Worm (Caenorhabditis elegans) whole organism, mixed stage, embryonic: ENCODE measurements around the gene M110.7.

Experiments
- bed-3 ChIP-seq: fragments of 200-800 bp; sonication (Bioruptor generic); optimal IDR thresholded peaks from 3 replicates; lab custom pipeline; 2018; ENCODE audit warnings: mild to moderate bottlenecking, missing genetic modification characterization, moderate library complexity, missing compliant biosample characterization
- blmp-1 ChIP-seq: fragments of 150-350 bp; optimal IDR thresholded peaks from 2 replicates; lab custom pipeline; 2014; ENCODE audit warnings: missing biosample characterization, missing genetic modification characterization
- ceh-43 ChIP-seq: fragments of 200-800 bp; sonication (Bioruptor generic); optimal IDR thresholded peaks from 2 replicates; lab custom pipeline; 2018; ENCODE audit warnings: mild to moderate bottlenecking, missing genetic modification characterization, moderate library complexity, missing compliant biosample characterization
- ceh-83 ChIP-seq: fragments of 200-800 bp; sonication (Bioruptor generic); optimal IDR thresholded peaks from 2 replicates; lab custom pipeline; 2018; ENCODE audit warnings: mild to moderate bottlenecking, missing genetic modification characterization, missing compliant biosample characterization
- ces-1 ChIP-seq: fragments of 150-350 bp; optimal IDR thresholded peaks from 2 replicates; lab custom pipeline; 2014; ENCODE audit warnings: missing biosample characterization, missing genetic modification reagents, missing genetic modification characterization
- cnd-1 ChIP-seq: fragments of 200-800 bp; sonication (Bioruptor generic); optimal IDR thresholded peaks from 2 replicates; lab custom pipeline; 2018; ENCODE audit warnings: mild to moderate bottlenecking, missing genetic modification characterization, missing compliant biosample characterization
- drap-1 ChIP-seq: fragments of 200-800 bp; sonication (Bioruptor generic); optimal IDR thresholded peaks from 3 replicates; lab custom pipeline; 2018; ENCODE audit warnings: mild to moderate bottlenecking, missing genetic modification characterization, missing compliant biosample characterization
- elt-1 ChIP-seq: sonication (generic microtip); optimal IDR thresholded peaks from 2 replicates; lab custom pipeline; 2017; ENCODE audit warnings: missing genetic modification characterization, mild to moderate bottlenecking, missing compliant biosample characterization, antibody characterized with exemption, moderate library complexity, borderline replicate concordance; ENCODE audit not compliant: insufficient read depth
- flh-1 ChIP-seq: fragments of 200-800 bp; sonication (Bioruptor generic); optimal IDR thresholded peaks from 2 replicates; lab custom pipeline; 2018; ENCODE audit warnings: mild to moderate bottlenecking, missing genetic modification characterization, moderate library complexity, missing compliant biosample characterization
- ham-2 ChIP-seq: fragments of 200-800 bp; sonication (Bioruptor generic); optimal IDR thresholded peaks from 2 replicates; lab custom pipeline; 2018; ENCODE audit warnings: mild to moderate bottlenecking, missing genetic modification characterization, missing compliant biosample characterization
- hlh-1 ChIP-seq: fragments of 150-350 bp; optimal IDR thresholded peaks from 2 replicates; lab custom pipeline; 2014; ENCODE audit warnings: missing biosample characterization, missing genetic modification reagents, missing genetic modification characterization
- lin-32 ChIP-seq: fragments of 200-800 bp; sonication (Bioruptor generic); optimal IDR thresholded peaks from 2 replicates; lab custom pipeline; 2018; ENCODE audit warnings: mild to moderate bottlenecking, missing genetic modification characterization, missing compliant biosample characterization
- lsy-2 ChIP-seq: fragments of 150-350 bp; optimal IDR thresholded peaks from 2 replicates; lab custom pipeline; 2014; ENCODE audit warnings: missing biosample characterization, missing genetic modification characterization
- mab-5 ChIP-seq: fragments of 150-350 bp; optimal IDR thresholded peaks from 2 replicates; lab custom pipeline; 2014; ENCODE audit warnings: missing biosample characterization, missing genetic modification characterization
- mep-1 ChIP-seq: fragments of 150-350 bp; optimal IDR thresholded peaks from 2 replicates; lab custom pipeline; 2017; ENCODE audit warnings: missing biosample characterization, missing genetic modification reagents, missing genetic modification characterization, inconsistent platforms
- mls-2 ChIP-seq: sonication (generic microtip); optimal IDR thresholded peaks from 2 replicates; lab custom pipeline; 2016; ENCODE audit warnings: mild to moderate bottlenecking, missing genetic modification characterization, moderate library complexity, missing compliant biosample characterization
- nhr-12 ChIP-seq: fragments of 150-350 bp; optimal IDR thresholded peaks from 2 replicates; lab custom pipeline; 2014; ENCODE audit warnings: missing biosample characterization, missing genetic modification characterization
- nhr-2 ChIP-seq: fragments of 150-350 bp; optimal IDR thresholded peaks from 2 replicates; lab custom pipeline; 2014; ENCODE audit warnings: missing biosample characterization, missing genetic modification characterization
- nhr-237 ChIP-seq: fragments of 150-350 bp; optimal IDR thresholded peaks from 2 replicates; lab custom pipeline; 2014; ENCODE audit warnings: missing biosample characterization, missing genetic modification characterization
- nhr-28 ChIP-seq: fragments of 150-350 bp; optimal IDR thresholded peaks from 2 replicates; lab custom pipeline; 2014; ENCODE audit warnings: missing biosample characterization, missing genetic modification characterization
- nhr-76 ChIP-seq: sonication (generic microtip); optimal IDR thresholded peaks from 2 replicates; lab custom pipeline; 2017; ENCODE audit warnings: missing biosample characterization, missing genetic modification characterization
- pha-4 ChIP-seq: fragments of 150-350 bp; optimal IDR thresholded peaks from 2 replicates; lab custom pipeline; 2018; ENCODE audit warnings: missing biosample characterization, missing genetic modification reagents, missing genetic modification characterization
- sem-2 ChIP-seq: fragments of 200-800 bp; sonication (Bioruptor generic); optimal IDR thresholded peaks from 2 replicates; lab custom pipeline; 2018; ENCODE audit warnings: mild to moderate bottlenecking, missing genetic modification characterization, missing compliant biosample characterization
- snpc-4 ChIP-seq: fragments of 150-350 bp; optimal IDR thresholded peaks from 2 replicates; lab custom pipeline; 2014; ENCODE audit warnings: missing biosample characterization, missing genetic modification characterization
- sptf-1 ChIP-seq: sonication (generic microtip); optimal IDR thresholded peaks from 2 replicates; lab custom pipeline; 2017; ENCODE audit warnings: mild to moderate bottlenecking, missing genetic modification characterization, moderate library complexity, missing compliant biosample characterization
- tbx-8 ChIP-seq: fragments of 200-800 bp; sonication (Bioruptor generic); optimal IDR thresholded peaks from 2 replicates; lab custom pipeline; 2018; ENCODE audit warnings: mild to moderate bottlenecking, missing genetic modification characterization, moderate library complexity, missing compliant biosample characterization
- unc-120 ChIP-seq: sonication (generic microtip); optimal IDR thresholded peaks from 2 replicates; lab custom pipeline; 2017; ENCODE audit warnings: missing genetic modification characterization, missing compliant biosample characterization; ENCODE audit not compliant: poor library complexity, severe bottlenecking
- unc-39 ChIP-seq: fragments of 150-350 bp; optimal IDR thresholded peaks from 2 replicates; lab custom pipeline; 2014; ENCODE audit warnings: missing biosample characterization, missing genetic modification characterization
- unc-62 ChIP-seq: fragments of 150-350 bp; optimal IDR thresholded peaks from 2 replicates; lab custom pipeline; 2014; ENCODE audit warnings: missing biosample characterization, missing genetic modification reagents, missing genetic modification characterization
- zip-8 ChIP-seq: fragments of 150-350 bp; optimal IDR thresholded peaks from 2 replicates; lab custom pipeline; 2014; ENCODE audit warnings: missing biosample characterization, missing genetic modification characterization
- ztf-11 ChIP-seq: fragments of 150-350 bp; optimal IDR thresholded peaks from 2 replicates; lab custom pipeline; 2014; ENCODE audit warnings: missing biosample characterization, missing genetic modification characterization

M110.7 gene

DNA sequence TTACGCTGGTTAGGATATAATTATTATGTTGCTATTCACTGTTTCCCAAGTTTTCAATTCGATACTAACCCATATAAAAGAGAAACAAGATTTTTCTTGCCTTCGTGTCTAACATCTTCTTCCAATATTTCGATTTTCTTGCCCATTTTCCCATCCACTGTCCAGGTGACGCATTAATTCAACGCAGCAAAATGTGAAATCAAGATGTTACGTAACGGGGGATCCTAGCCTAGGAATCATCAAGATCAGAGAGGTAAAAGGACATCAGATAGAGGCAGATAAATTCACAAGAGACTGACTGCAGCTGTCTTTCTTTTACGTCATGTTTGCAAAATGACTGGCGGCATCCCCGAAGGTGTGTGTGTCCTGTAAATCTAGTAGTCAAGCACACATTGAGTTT, 8.0 kb upstream of the M110.7 start:
- TF ChIP-seq zip-8 (peak; percentile 60), ces-1 (GFP tag; lab: Kevin White, UChicago) (no peak), elt-1 (tag; lab: Kevin White, UChicago) (peak; percentile 36)

DNA sequence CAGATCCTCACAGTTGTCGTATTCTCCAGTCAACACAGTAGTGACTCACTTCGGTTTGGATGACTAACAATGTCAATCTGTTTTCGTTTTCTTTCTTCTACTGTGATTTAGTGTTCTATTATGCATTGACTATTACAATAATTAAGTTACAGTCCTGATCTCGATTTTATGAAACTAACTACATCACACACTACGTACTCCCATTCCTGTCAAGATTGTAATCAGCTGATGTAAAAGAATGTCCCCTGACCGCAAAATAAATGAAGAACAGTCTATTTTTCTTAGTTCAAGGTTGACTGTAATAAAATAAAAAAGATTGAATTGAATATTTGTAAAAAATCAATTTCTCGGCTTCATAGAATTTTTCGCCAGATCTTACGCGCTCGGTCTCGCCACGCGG, 7.2 kb upstream of the M110.7 start:
- no peak for TF ChIP-seq drap-1 (GFP tag; lab: Kevin White, UChicago)
- TF ChIP-seq nhr-12, result no peak
- no peak for TF ChIP-seq ztf-11 (tag; lab: Kevin White, UChicago)
- no peak for TF ChIP-seq blmp-1
- TF ChIP-seq mab-5, result no peak
- no peak for TF ChIP-seq ceh-83 (GFP tag; lab: Kevin White, UChicago)
- no peak for TF ChIP-seq zip-8
- TF ChIP-seq sem-2, result no peak
- no peak for TF ChIP-seq snpc-4 (tag; lab: Kevin White, UChicago)

DNA sequence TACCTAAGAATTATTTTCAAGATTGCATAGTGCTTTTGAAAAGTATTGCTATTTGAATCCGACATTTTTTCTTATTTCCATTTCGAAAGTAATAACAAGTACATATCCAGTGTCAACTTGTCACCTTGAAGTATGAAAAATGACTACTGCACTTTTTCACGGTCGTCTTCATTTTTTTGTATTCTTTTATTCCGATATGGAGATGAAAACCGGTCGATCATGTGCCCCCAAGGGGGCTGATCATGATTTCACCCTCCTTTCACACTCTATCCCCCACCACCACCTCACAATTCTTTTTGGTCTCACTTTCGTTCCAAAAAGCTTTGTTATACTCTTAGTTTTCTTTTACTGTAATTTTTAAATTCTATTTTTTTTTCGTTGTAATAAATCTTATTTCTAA, 6.7 kb upstream of the M110.7 start:
- no peak for TF ChIP-seq elt-1 (tag; lab: Kevin White, UChicago)
- no peak for TF ChIP-seq ztf-11 (tag; lab: Kevin White, UChicago)
- TF ChIP-seq snpc-4 (tag; lab: Kevin White, UChicago), result no peak

DNA sequence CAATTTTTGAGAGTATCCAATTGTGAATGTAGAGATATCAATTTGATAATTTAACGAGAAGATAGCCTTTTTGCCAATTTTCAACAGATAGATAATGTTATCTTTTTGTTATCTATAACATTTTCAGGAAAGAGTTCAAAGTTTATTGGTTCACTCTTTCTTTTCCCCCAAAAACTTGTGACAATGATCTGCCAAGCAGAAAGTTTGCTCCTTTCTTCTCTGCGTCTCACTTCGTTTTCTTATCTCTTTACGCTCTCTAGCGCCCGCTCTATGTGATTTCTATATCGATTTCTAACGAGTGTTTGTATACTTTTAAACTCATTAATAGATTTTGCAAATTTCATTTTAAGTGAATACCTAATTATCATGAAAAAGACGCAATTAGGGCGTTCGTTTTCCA, 6.1 kb upstream of the M110.7 start:
- TF ChIP-seq nhr-28 (tag; lab: Kevin White, UChicago), result no peak
- TF ChIP-seq nhr-76 (tag; lab: Kevin White, UChicago), result no peak
- no peak for TF ChIP-seq unc-120 (tag; lab: Kevin White, UChicago)
- TF ChIP-seq tbx-8, result no peak
- TF ChIP-seq sem-2, result no peak
- no peak for TF ChIP-seq nhr-237 (tag; lab: Kevin White, UChicago)
- TF ChIP-seq drap-1 (GFP tag; lab: Kevin White, UChicago), result no peak
- no peak for TF ChIP-seq elt-1 (tag; lab: Kevin White, UChicago)
- no peak for TF ChIP-seq ztf-11 (tag; lab: Kevin White, UChicago)
- no peak for TF ChIP-seq ham-2
- TF ChIP-seq ces-1 (GFP tag; lab: Kevin White, UChicago), result no peak
- no peak for TF ChIP-seq nhr-2 (tag; lab: Kevin White, UChicago)
- no peak for TF ChIP-seq snpc-4 (tag; lab: Kevin White, UChicago)
- no peak for TF ChIP-seq blmp-1
- no peak for TF ChIP-seq cnd-1 (tag; lab: Kevin White, UChicago)
- TF ChIP-seq mls-2 (tag; lab: Kevin White, UChicago), result no peak
- no peak for TF ChIP-seq ceh-43
- TF ChIP-seq, all 35 proteins: peak for 0

DNA sequence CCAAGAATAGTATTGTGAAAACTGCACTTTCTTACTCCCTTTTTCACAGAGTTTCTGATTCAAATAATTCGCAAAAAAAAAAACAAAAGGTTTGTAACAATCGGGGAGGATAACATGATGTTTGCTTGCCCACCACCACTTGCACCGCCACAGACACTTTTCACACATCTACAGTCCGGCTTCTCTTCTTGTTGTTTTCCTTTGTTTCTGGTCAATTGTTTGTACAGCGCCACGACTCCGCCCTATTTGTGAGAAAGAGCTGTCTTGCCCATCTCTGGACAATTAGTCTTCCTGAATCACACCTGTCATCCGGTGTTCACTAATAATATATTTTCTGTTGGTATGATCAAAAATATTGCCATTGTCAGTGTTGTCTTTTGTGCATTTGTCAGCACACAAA, 1.6 kb upstream of the M110.7 start, which contains the start of gene M110.9:
TSS of gene M110.9 (plus strand) at position 301 of the 400 bp plus-strand sequence.
- TF ChIP-seq lsy-2, result no peak
- no peak for TF ChIP-seq ceh-43
- TF ChIP-seq hlh-1 (tag; lab: Kevin White, UChicago), result no peak
- no peak for TF ChIP-seq lin-32 (GFP tag; lab: Kevin White, UChicago)
- TF ChIP-seq sem-2, result no peak
- TF ChIP-seq ces-1 (GFP tag; lab: Kevin White, UChicago), result no peak
- no peak for TF ChIP-seq unc-120 (tag; lab: Kevin White, UChicago)
- TF ChIP-seq elt-1 (tag; lab: Kevin White, UChicago), result no peak
- no peak for TF ChIP-seq unc-62 (GFP tag; lab: Kevin White, UChicago)
- no peak for TF ChIP-seq ztf-11 (tag; lab: Kevin White, UChicago)
- TF ChIP-seq flh-1 (GFP tag; lab: Kevin White, UChicago), result no peak
- TF ChIP-seq mab-5, result no peak
- TF ChIP-seq nhr-12, result no peak
- no peak for TF ChIP-seq tbx-8
- TF ChIP-seq unc-39 (tag; lab: Kevin White, UChicago), result no peak
- no peak for TF ChIP-seq mls-2 (tag; lab: Kevin White, UChicago)
- no peak for TF ChIP-seq mep-1 (tag; lab: Kevin White, UChicago)
- TF ChIP-seq drap-1 (GFP tag; lab: Kevin White, UChicago), result no peak
- no peak for TF ChIP-seq ham-2
- TF ChIP-seq, all 35 proteins: peak for 0

DNA sequence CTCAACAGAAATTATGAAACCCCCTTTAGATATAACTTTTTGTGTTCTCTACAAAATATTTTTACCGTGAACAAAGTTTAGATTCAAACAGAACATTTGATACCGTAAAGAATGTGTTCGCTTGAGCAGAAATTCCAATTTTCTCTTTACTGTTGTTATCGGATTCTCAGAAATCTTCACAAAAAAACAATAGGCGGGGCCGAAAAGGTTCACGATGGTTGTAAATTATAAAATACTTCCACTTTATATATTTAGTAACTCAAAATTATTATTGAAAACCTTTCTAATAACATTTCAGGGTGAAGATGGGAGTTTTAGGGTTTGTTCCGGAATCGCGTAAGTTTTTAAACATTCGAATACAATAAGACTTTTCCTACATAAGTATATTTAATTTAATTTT, 5.6 kb downstream of the M110.7 start, which contains the start of gene nlp-5:
TSS of gene nlp-5 (plus strand) at position 301 of the 400 bp plus-strand sequence.
- TF ChIP-seq nhr-12 (no peak), drap-1 (GFP tag; lab: Kevin White, UChicago) (no peak), lsy-2 (no peak), pha-4 (tag; lab: Kevin White, UChicago) (no peak), flh-1 (GFP tag; lab: Kevin White, UChicago) (no peak), sptf-1 (tag; lab: Kevin White, UChicago) (no peak), nhr-237 (tag; lab: Kevin White, UChicago) (no peak), nhr-76 (tag; lab: Kevin White, UChicago) (no peak), hlh-1 (tag; lab: Kevin White, UChicago) (no peak), bed-3 (GFP tag; lab: Kevin White, UChicago) (no peak), ces-1 (GFP tag; lab: Kevin White, UChicago) (no peak), tbx-8 (no peak), sem-2 (no peak), nhr-28 (tag; lab: Kevin White, UChicago) (no peak)
- TF ChIP-seq, all 35 proteins: peak for 0
